Worm (Caenorhabditis elegans) whole organism, L1 larva: ENCODE data around the gene lgc-18.

ENCODE experiments used
- C16A3.4 ChIP-seq: fragments of 150-350 bp; optimal IDR thresholded peaks from 2 replicates; lab custom pipeline; 2014; ENCODE audit warnings: missing biosample characterization, missing genetic modification characterization
- C34B4.2 ChIP-seq: sonication (generic microtip); optimal IDR thresholded peaks from 2 replicates; lab custom pipeline; 2017; ENCODE audit warnings: mild to moderate bottlenecking, missing genetic modification characterization, missing compliant biosample characterization
- F16B12.6 ChIP-seq: fragments of 150-350 bp; optimal IDR thresholded peaks from 2 replicates; lab custom pipeline; 2014; ENCODE audit warnings: missing biosample characterization, missing genetic modification characterization
- aha-1 ChIP-seq: fragments of 150-350 bp; optimal IDR thresholded peaks from 2 replicates; lab custom pipeline; 2014; ENCODE audit warnings: missing biosample characterization, missing genetic modification characterization
- aly-2 ChIP-seq: fragments of 150-350 bp; optimal IDR thresholded peaks from 2 replicates; lab custom pipeline; 2014; ENCODE audit warnings: missing biosample characterization, missing genetic modification characterization
- ceh-8 ChIP-seq: fragments of 200-800 bp; sonication (Bioruptor generic); optimal IDR thresholded peaks from 2 replicates; lab custom pipeline; 2018; ENCODE audit warnings: mild to moderate bottlenecking, missing genetic modification characterization, moderate library complexity, missing compliant biosample characterization
- ces-1 ChIP-seq: fragments of 150-350 bp; optimal IDR thresholded peaks from 2 replicates; lab custom pipeline; 2014; ENCODE audit warnings: missing biosample characterization, missing genetic modification reagents, missing genetic modification characterization
- dpl-1 ChIP-seq, 3 experiments: fragments of 150-350 bp in 2 of 3; sonication (generic microtip) in 1 of 3; optimal IDR thresholded peaks; 2 replicates each; lab custom pipeline; 2014 to 2017; ENCODE audit warnings: missing biosample characterization in 3 of 3, missing genetic modification characterization in 3 of 3, missing genetic modification reagents in 3 of 3
- dsc-1 ChIP-seq: sonication (generic microtip); optimal IDR thresholded peaks from 2 replicates; lab custom pipeline; 2016; ENCODE audit warnings: mild to moderate bottlenecking, missing genetic modification characterization, missing compliant biosample characterization
- efl-1 ChIP-seq, 4 experiments: fragments of 150-350 bp; optimal IDR thresholded peaks in 3 of 4; peaks in 1 of 4; 1 replicate in 1 of 4; 2 replicates in 3 of 4; lab custom pipeline; 2014; ENCODE audit warnings: missing biosample characterization in 2 of 4, missing genetic modification characterization in 2 of 4, missing genetic modification reagents in 2 of 4
- egl-13 ChIP-seq: sonication (generic microtip); optimal IDR thresholded peaks from 2 replicates; lab custom pipeline; 2016; ENCODE audit warnings: missing genotype, missing genetic modification reagents, missing genetic modification characterization, missing compliant biosample characterization
- egl-27 ChIP-seq, 2 experiments: fragments of 150-350 bp in 1 of 2; sonication (generic microtip); optimal IDR thresholded peaks; 3 replicates each; lab custom pipeline; 2017 to 2018; ENCODE audit warnings: missing biosample characterization in 2 of 2, missing genetic modification characterization in 2 of 2, missing genetic modification reagents in 2 of 2
- elt-2 ChIP-seq: sonication (generic microtip); optimal IDR thresholded peaks from 2 replicates; lab custom pipeline; 2016; ENCODE audit warnings: missing genetic modification characterization, mild to moderate bottlenecking, inconsistent platforms, missing compliant biosample characterization, missing genetic modification reagents
- fkh-10 ChIP-seq: sonication (generic microtip); optimal IDR thresholded peaks from 2 replicates; lab custom pipeline; 2017; ENCODE audit warnings: missing biosample characterization, missing genetic modification reagents, missing genetic modification characterization
- fkh-4 ChIP-seq: sonication (generic microtip); optimal IDR thresholded peaks from 2 replicates; lab custom pipeline; 2016; ENCODE audit warnings: missing compliant biosample characterization, missing genetic modification characterization, borderline replicate concordance
- hlh-4 ChIP-seq: sonication (generic microtip); optimal IDR thresholded peaks from 2 replicates; lab custom pipeline; 2016; ENCODE audit warnings: mild to moderate bottlenecking, missing genetic modification characterization, missing compliant biosample characterization
- hpl-2 ChIP-seq: fragments of 150-350 bp; optimal IDR thresholded peaks from 2 replicates; lab custom pipeline; 2014; ENCODE audit warnings: missing biosample characterization, missing genetic modification reagents, missing genetic modification characterization
- irx-1 ChIP-seq: sonication (generic microtip); optimal IDR thresholded peaks from 2 replicates; lab custom pipeline; 2016; ENCODE audit warnings: missing genetic modification characterization, missing compliant biosample characterization
- jun-1 ChIP-seq: fragments of 150-350 bp; optimal IDR thresholded peaks from 2 replicates; lab custom pipeline; 2014; ENCODE audit warnings: missing biosample characterization, missing genetic modification reagents, missing genetic modification characterization
- lin-13 ChIP-seq: fragments of 150-350 bp; optimal IDR thresholded peaks from 2 replicates; lab custom pipeline; 2014; ENCODE audit warnings: missing biosample characterization, missing genetic modification reagents, missing genetic modification characterization
- lin-15B ChIP-seq: fragments of 150-350 bp; sonication (generic microtip); optimal IDR thresholded peaks from 3 replicates; lab custom pipeline; 2014; ENCODE audit warnings: missing biosample characterization, missing genetic modification characterization
- lin-35 ChIP-seq, 2 experiments: fragments of 150-350 bp; optimal IDR thresholded peaks; 2 replicates each; lab custom pipeline; 2014; ENCODE audit warnings: missing biosample characterization in 2 of 2, missing genetic modification characterization in 2 of 2, missing genetic modification reagents in 2 of 2
- lir-3 ChIP-seq: sonication (generic microtip); optimal IDR thresholded peaks from 2 replicates; lab custom pipeline; 2016; ENCODE audit warnings: mild to moderate bottlenecking, missing genetic modification characterization, moderate library complexity, missing compliant biosample characterization; ENCODE audit not compliant: poor library complexity
- lsy-2 ChIP-seq, 2 experiments: fragments of 150-350 bp; optimal IDR thresholded peaks; 2 replicates each; lab custom pipeline; 2014; ENCODE audit warnings: missing biosample characterization in 2 of 2, missing genetic modification characterization in 2 of 2
- nhr-11 ChIP-seq: fragments of 150-350 bp; optimal IDR thresholded peaks from 2 replicates; lab custom pipeline; 2014; ENCODE audit warnings: missing biosample characterization, missing genetic modification characterization
- nhr-12 ChIP-seq: sonication (generic microtip); optimal IDR thresholded peaks from 2 replicates; lab custom pipeline; 2017; ENCODE audit warnings: missing biosample characterization, missing genetic modification characterization
- nhr-237 ChIP-seq: fragments of 150-350 bp; optimal IDR thresholded peaks from 2 replicates; lab custom pipeline; 2014; ENCODE audit warnings: missing biosample characterization, missing genetic modification characterization
- nhr-28 ChIP-seq: fragments of 150-350 bp; optimal IDR thresholded peaks from 2 replicates; lab custom pipeline; 2014; ENCODE audit warnings: missing biosample characterization, missing genetic modification characterization
- nhr-71 ChIP-seq: sonication (generic microtip); optimal IDR thresholded peaks from 2 replicates; lab custom pipeline; 2016; ENCODE audit warnings: mild to moderate bottlenecking, missing genetic modification characterization, moderate library complexity, missing compliant biosample characterization
- nhr-77 ChIP-seq: fragments of 150-350 bp; optimal IDR thresholded peaks from 2 replicates; lab custom pipeline; 2014; ENCODE audit warnings: missing biosample characterization, missing genetic modification characterization
- nhr-84 ChIP-seq: sonication (generic microtip); optimal IDR thresholded peaks from 2 replicates; lab custom pipeline; 2017; ENCODE audit warnings: missing biosample characterization, missing genetic modification characterization
- nhr-85 ChIP-seq: sonication (generic microtip); peaks from one replicate; lab custom pipeline; 2016; ENCODE audit warnings: missing genetic modification characterization, inconsistent platforms, missing compliant biosample characterization
- pag-3 ChIP-seq: sonication (generic microtip); optimal IDR thresholded peaks from 2 replicates; lab custom pipeline; 2017; ENCODE audit warnings: missing genetic modification characterization, mild to moderate bottlenecking, missing compliant biosample characterization, antibody characterized with exemption, borderline replicate concordance; ENCODE audit not compliant: insufficient read depth
- snpc-4 ChIP-seq: fragments of 150-350 bp; optimal IDR thresholded peaks from 2 replicates; lab custom pipeline; 2014; ENCODE audit warnings: missing biosample characterization, missing genetic modification characterization
- snu-23 ChIP-seq: sonication (generic microtip); optimal IDR thresholded peaks from 2 replicates; lab custom pipeline; 2016; ENCODE audit warnings: missing genetic modification characterization, missing compliant biosample characterization
- sup-37 ChIP-seq: fragments of 200-800 bp; sonication (Bioruptor generic); optimal IDR thresholded peaks from 2 replicates; lab custom pipeline; 2018; ENCODE audit warnings: mild to moderate bottlenecking, missing genetic modification characterization, missing compliant biosample characterization
- swsn-7 ChIP-seq: sonication (generic microtip); optimal IDR thresholded peaks from 2 replicates; lab custom pipeline; 2016; ENCODE audit warnings: missing genetic modification characterization, missing compliant biosample characterization
- unc-86 ChIP-seq: sonication (generic microtip); optimal IDR thresholded peaks from 2 replicates; lab custom pipeline; 2016; ENCODE audit warnings: missing genetic modification characterization, missing compliant biosample characterization
- unc-98 ChIP-seq: fragments of 200-800 bp; sonication (Bioruptor generic); IDR thresholded peaks from 2 replicates; pipeline ENCODE4 v1.3.6; 2022; ENCODE audit warnings: missing genetic modification characterization, missing compliant biosample characterization

The lgc-18 gene

ce11 chrX:12093992-12094391 is 31.4 kb upstream of the lgc-18 start:
- no peak for TF ChIP-seq elt-2 (tag; lab: Kevin White, UChicago)

ce11 chrX:12095200-12095599 is 30.2 kb upstream of the lgc-18 start:
- no peak for TF ChIP-seq sup-37
- no peak for TF ChIP-seq efl-1 (optimal IDR thresholded peaks at IDR 0.05; lab: Kevin White, UChicago)
- TF ChIP-seq efl-1 (GFP tag; optimal IDR thresholded peaks at IDR 0.05 in 1 of 2; lab: Kevin White, UChicago), result peak in 1 of 2 experiments; percentile 58

- TF ChIP-seq aly-2 (tag; lab: Kevin White, UChicago), result no peak
- no peak for TF ChIP-seq snu-23 (GFP tag; lab: Kevin White, UChicago)
- TF ChIP-seq nhr-85, result no peak
- no peak for TF ChIP-seq lin-35 (GFP tag; optimal IDR thresholded peaks at IDR 0.05; lab: Kevin White, UChicago)
- TF ChIP-seq ceh-8 (GFP tag; lab: Kevin White, UChicago), result no peak
- TF ChIP-seq hlh-4 (tag; lab: Kevin White, UChicago), result no peak
- TF ChIP-seq nhr-237 (tag; lab: Kevin White, UChicago), result no peak
- no peak for TF ChIP-seq egl-27 (tag; optimal IDR thresholded peaks at IDR 0.05; lab: Kevin White, UChicago)
- TF ChIP-seq nhr-12 (tag; lab: Kevin White, UChicago), result no peak
These were observed 27.4 kb upstream of the lgc-18 start for ce11 chrX:12097995-12098394.

- no peak for TF ChIP-seq C34B4.2
- no peak for TF ChIP-seq pag-3 (tag; lab: Kevin White, UChicago)
- no peak for TF ChIP-seq F16B12.6 (tag; lab: Kevin White, UChicago)
- no peak for TF ChIP-seq lsy-2 (tag; optimal IDR thresholded peaks at IDR 0.05; lab: Kevin White, UChicago)
- TF ChIP-seq lin-15B, result no peak
- TF ChIP-seq nhr-77 (tag; lab: Kevin White, UChicago), result no peak
These were observed 21.7 kb upstream of the lgc-18 start, which contains the start of gene W03G11.3 for ce11 chrX:12103712-12104111. TSS of gene W03G11.3 (minus strand) at chrX:12103812.

ce11 chrX:12104630-12105029 is 20.8 kb upstream of the lgc-18 start, which contains the start of gene col-181:
TSS of gene col-181 (plus strand) at chrX:12104930.
- TF ChIP-seq nhr-84 (tag; lab: Kevin White, UChicago) (no peak), nhr-28 (tag; lab: Kevin White, UChicago) (no peak), nhr-11 (tag; lab: Kevin White, UChicago) (no peak), irx-1 (tag; lab: Kevin White, UChicago) (no peak), pag-3 (tag; lab: Kevin White, UChicago) (peak; percentile 7)
- TF ChIP-seq, all 84 proteins: peak for 1

- no peak for TF ChIP-seq elt-2 (tag; lab: Kevin White, UChicago)
These were observed 19.9 kb upstream of the lgc-18 start for ce11 chrX:12105458-12105857.

ce11 chrX:12106004-12106403 is 19.4 kb upstream of the lgc-18 start:
- TF ChIP-seq nhr-71 (tag; lab: Kevin White, UChicago), result peak; percentile 86
- TF ChIP-seq lin-15B, result no peak
- TF ChIP-seq elt-2 (tag; lab: Kevin White, UChicago), result peak; percentile 38
- no peak for TF ChIP-seq aha-1 (tag; lab: Kevin White, UChicago)
- no peak for TF ChIP-seq nhr-237 (tag; lab: Kevin White, UChicago)
- no peak for TF ChIP-seq pag-3 (tag; lab: Kevin White, UChicago)
- TF ChIP-seq lir-3, result peak; percentile 60
- peak; percentile 79 for TF ChIP-seq unc-86
- TF ChIP-seq nhr-85, result peak; percentile 78
- TF ChIP-seq egl-13 (tag; lab: Kevin White, UChicago), result peak; percentile 83
- TF ChIP-seq C16A3.4 (tag; lab: Kevin White, UChicago), result peak; percentile 58
- peak; percentile 95 for TF ChIP-seq dsc-1 (tag; lab: Kevin White, UChicago)
- peak; percentile 19 for TF ChIP-seq ces-1 (GFP tag; lab: Kevin White, UChicago)
- no peak for TF ChIP-seq nhr-11 (tag; lab: Kevin White, UChicago)
- no peak for TF ChIP-seq unc-98 (GFP tag; lab: Robert Waterston, UW)
- TF ChIP-seq fkh-4, result no peak
- peak; percentile 75 for TF ChIP-seq jun-1
- TF ChIP-seq hpl-2 (GFP tag; lab: Kevin White, UChicago), result no peak
- peak; percentile 85 for TF ChIP-seq swsn-7 (tag; lab: Kevin White, UChicago)
- TF ChIP-seq lin-13 (GFP tag; lab: Kevin White, UChicago), result peak; percentile 19
- peak; percentile 13 for TF ChIP-seq sup-37
- TF ChIP-seq fkh-10, result peak; percentile 85
- peak in 2 of 3 experiments; percentile 4 to 13 for TF ChIP-seq dpl-1 (GFP tag; optimal IDR thresholded peaks at IDR 0.05; lab: Kevin White, UChicago)
- TF ChIP-seq snpc-4, result no peak
